Worm (Caenorhabditis elegans) whole organism, young adult: ENCODE results near the gene mul-1.

Experiments used
- F39B2.1 ChIP-seq: fragments of 200-800 bp; sonication (Bioruptor generic); IDR thresholded peaks from 2 replicates; pipeline ENCODE4 v1.3.6; 2022; ENCODE audit warnings: missing genetic modification reagents, missing genetic modification characterization, missing compliant biosample characterization
- F52B5.7 ChIP-seq: sonication (generic microtip); optimal IDR thresholded peaks from 2 replicates; lab custom pipeline; 2016; ENCODE audit warnings: mild to moderate bottlenecking, missing genetic modification characterization, missing compliant biosample characterization
- F55B11.4 ChIP-seq: sonication (generic microtip); optimal IDR thresholded peaks from 2 replicates; lab custom pipeline; 2016; ENCODE audit warnings: missing compliant biosample characterization, missing genetic modification characterization, borderline replicate concordance; ENCODE audit not compliant: insufficient read depth
- F57A8.1 ChIP-seq: fragments of 200-800 bp; sonication (Bioruptor generic); optimal IDR thresholded peaks from 2 replicates; lab custom pipeline; 2018; ENCODE audit warnings: mild to moderate bottlenecking, missing genetic modification characterization, moderate library complexity, missing compliant biosample characterization
- Y95B8A.8 ChIP-seq: fragments of 200-800 bp; sonication (Bioruptor generic); IDR thresholded peaks from 2 replicates; pipeline ENCODE4 v1.3.6; 2022; ENCODE audit warnings: missing genetic modification reagents, missing genetic modification characterization, missing compliant biosample characterization
- ZK185.1 ChIP-seq: sonication (generic microtip); optimal IDR thresholded peaks from 2 replicates; lab custom pipeline; 2016; ENCODE audit warnings: mild to moderate bottlenecking, missing genetic modification characterization, missing compliant biosample characterization; ENCODE audit not compliant: poor library complexity, severe bottlenecking
- attf-6 ChIP-seq: fragments of 200-800 bp; sonication (Bioruptor generic); IDR thresholded peaks from 2 replicates; pipeline ENCODE4 v1.3.6; 2022; ENCODE audit warnings: missing genetic modification reagents, missing genetic modification characterization, missing compliant biosample characterization
- bed-2 ChIP-seq: fragments of 200-800 bp; sonication (Bioruptor generic); IDR thresholded peaks from 2 replicates; pipeline ENCODE4 v1.3.6; 2022; ENCODE audit warnings: missing genetic modification reagents, missing genetic modification characterization, missing compliant biosample characterization
- ccch-3 ChIP-seq: fragments of 200-800 bp; sonication (Bioruptor generic); optimal IDR thresholded peaks from 2 replicates; lab custom pipeline; 2018; ENCODE audit warnings: mild to moderate bottlenecking, missing genetic modification characterization, missing compliant biosample characterization
- cebp-2 ChIP-seq: fragments of 200-800 bp; sonication (Bioruptor generic); IDR thresholded peaks from 2 replicates; pipeline ENCODE4 v1.3.6; 2022; ENCODE audit warnings: missing genetic modification characterization, missing compliant biosample characterization
- ceh-91 ChIP-seq: fragments of 200-800 bp; sonication (Bioruptor generic); IDR thresholded peaks from 2 replicates; pipeline ENCODE4 v1.3.6; 2022; ENCODE audit warnings: missing genetic modification reagents, missing genetic modification characterization, missing compliant biosample characterization
- dox-1 ChIP-seq: fragments of 200-800 bp; sonication (Bioruptor generic); IDR thresholded peaks from 2 replicates; pipeline ENCODE4 v1.3.6; 2022; ENCODE audit warnings: missing genetic modification reagents, missing genetic modification characterization, missing compliant biosample characterization
- dpl-1 ChIP-seq: fragments of 150-350 bp; optimal IDR thresholded peaks from 2 replicates; lab custom pipeline; 2014; ENCODE audit warnings: missing biosample characterization, missing genetic modification reagents, missing genetic modification characterization
- egrh-3 ChIP-seq: fragments of 200-800 bp; sonication (Bioruptor generic); IDR thresholded peaks from 2 replicates; pipeline ENCODE4 v1.3.6; 2022; ENCODE audit warnings: missing genetic modification reagents, missing genetic modification characterization, missing compliant biosample characterization
- fkh-3 ChIP-seq: sonication (generic microtip); optimal IDR thresholded peaks from 2 replicates; lab custom pipeline; 2016; ENCODE audit warnings: mild to moderate bottlenecking, missing genetic modification characterization, missing compliant biosample characterization
- hmg-1.2 ChIP-seq: fragments of 200-800 bp; sonication (Bioruptor generic); IDR thresholded peaks from 2 replicates; pipeline ENCODE4 v1.3.6; 2022; ENCODE audit warnings: missing genetic modification reagents, missing genetic modification characterization, missing compliant biosample characterization
- hsf-1 ChIP-seq: fragments of 200-800 bp; sonication (Bioruptor generic); IDR thresholded peaks from 2 replicates; pipeline ENCODE4 v1.3.6; 2022; ENCODE audit warnings: missing genetic modification reagents, missing genetic modification characterization, missing compliant biosample characterization
- let-607 ChIP-seq, 2 experiments: fragments of 200-800 bp in 1 of 2; sonication (Bioruptor generic) in 1 of 2; sonication (generic microtip) in 1 of 2; optimal IDR thresholded peaks; 2 replicates each; lab custom pipeline; 2016 to 2018; ENCODE audit warnings: mild to moderate bottlenecking in 2 of 2, missing compliant biosample characterization in 2 of 2, missing genetic modification characterization in 2 of 2, moderate library complexity in 2 of 2, missing genotype in 1 of 2
- lin-26 ChIP-seq: fragments of 200-800 bp; sonication (Bioruptor generic); IDR thresholded peaks from 2 replicates; pipeline ENCODE4 v1.3.6; 2022; ENCODE audit warnings: missing genetic modification reagents, missing genetic modification characterization, missing compliant biosample characterization
- madf-10 ChIP-seq: sonication (generic microtip); optimal IDR thresholded peaks from 2 replicates; lab custom pipeline; 2016; ENCODE audit warnings: mild to moderate bottlenecking, missing genetic modification characterization, missing compliant biosample characterization
- madf-3 ChIP-seq: fragments of 200-800 bp; sonication (Bioruptor generic); IDR thresholded peaks from 2 replicates; pipeline ENCODE4 v1.3.6; 2022; ENCODE audit warnings: missing genetic modification reagents, missing genetic modification characterization, missing compliant biosample characterization
- mcd-1 ChIP-seq: fragments of 200-800 bp; sonication (Bioruptor generic); IDR thresholded peaks from 2 replicates; pipeline ENCODE4 v1.3.6; 2022; ENCODE audit warnings: missing genetic modification reagents, missing genetic modification characterization, missing compliant biosample characterization
- mes-4 ChIP-seq: sonication (generic microtip); optimal IDR thresholded peaks from 2 replicates; lab custom pipeline; 2016; ENCODE audit warnings: missing genotype, missing genetic modification characterization, missing compliant biosample characterization
- nfya-1 ChIP-seq: sonication (generic microtip); optimal IDR thresholded peaks from 2 replicates; lab custom pipeline; 2017; ENCODE audit warnings: antibody characterized with exemption, missing compliant biosample characterization, missing genetic modification characterization, borderline replicate concordance; ENCODE audit not compliant: insufficient read depth
- nhr-120 ChIP-seq: fragments of 200-800 bp; sonication (Bioruptor generic); IDR thresholded peaks from 2 replicates; pipeline ENCODE4 v1.3.6; 2022; ENCODE audit warnings: missing genetic modification characterization, missing compliant biosample characterization
- sdz-38 ChIP-seq: sonication (generic microtip); optimal IDR thresholded peaks from 2 replicates; lab custom pipeline; 2016; ENCODE audit warnings: missing genotype, missing genetic modification characterization, missing compliant biosample characterization
- snpc-1.1 ChIP-seq: sonication (generic microtip); optimal IDR thresholded peaks from 2 replicates; lab custom pipeline; 2017; ENCODE audit warnings: missing genetic modification characterization, mild to moderate bottlenecking, missing compliant biosample characterization, antibody characterized with exemption, moderate library complexity, missing genotype, missing genetic modification reagents; ENCODE audit not compliant: insufficient read depth
- snpc-1.3 ChIP-seq: sonication (generic microtip); optimal IDR thresholded peaks from 2 replicates; lab custom pipeline; 2017; ENCODE audit warnings: missing genetic modification characterization, mild to moderate bottlenecking, missing compliant biosample characterization, antibody characterized with exemption, moderate library complexity, missing genotype, missing genetic modification reagents; ENCODE audit not compliant: insufficient read depth
- snpc-3.4 ChIP-seq: sonication (generic microtip); optimal IDR thresholded peaks from 2 replicates; lab custom pipeline; 2017; ENCODE audit warnings: missing genetic modification characterization, mild to moderate bottlenecking, missing compliant biosample characterization, antibody characterized with exemption, moderate library complexity, missing genotype, missing genetic modification reagents
- sptf-2 ChIP-seq: fragments of 200-800 bp; sonication (Bioruptor generic); optimal IDR thresholded peaks from 2 replicates; lab custom pipeline; 2018; ENCODE audit warnings: mild to moderate bottlenecking, missing genetic modification characterization, missing compliant biosample characterization
- tlf-1 ChIP-seq: fragments of 200-800 bp; sonication (Bioruptor generic); optimal IDR thresholded peaks from 2 replicates; lab custom pipeline; 2018; ENCODE audit warnings: mild to moderate bottlenecking, missing genetic modification characterization, missing compliant biosample characterization
- zfh-2 ChIP-seq: fragments of 200-800 bp; sonication (Bioruptor generic); conservative IDR thresholded peaks from 2 replicates; pipeline ENCODE4 v1.3.6; 2022; ENCODE audit warnings: missing genetic modification reagents, missing genetic modification characterization, missing compliant biosample characterization
- ztf-26 ChIP-seq: sonication (generic microtip); optimal IDR thresholded peaks from 2 replicates; lab custom pipeline; 2017; ENCODE audit warnings: missing genetic modification characterization, missing compliant biosample characterization
- ztf-6 ChIP-seq: fragments of 200-800 bp; sonication (Bioruptor generic); IDR thresholded peaks from 2 replicates; pipeline ENCODE4 v1.3.6; 2022; ENCODE audit warnings: missing genetic modification reagents, missing genetic modification characterization, missing compliant biosample characterization

The mul-1 gene

DNA sequence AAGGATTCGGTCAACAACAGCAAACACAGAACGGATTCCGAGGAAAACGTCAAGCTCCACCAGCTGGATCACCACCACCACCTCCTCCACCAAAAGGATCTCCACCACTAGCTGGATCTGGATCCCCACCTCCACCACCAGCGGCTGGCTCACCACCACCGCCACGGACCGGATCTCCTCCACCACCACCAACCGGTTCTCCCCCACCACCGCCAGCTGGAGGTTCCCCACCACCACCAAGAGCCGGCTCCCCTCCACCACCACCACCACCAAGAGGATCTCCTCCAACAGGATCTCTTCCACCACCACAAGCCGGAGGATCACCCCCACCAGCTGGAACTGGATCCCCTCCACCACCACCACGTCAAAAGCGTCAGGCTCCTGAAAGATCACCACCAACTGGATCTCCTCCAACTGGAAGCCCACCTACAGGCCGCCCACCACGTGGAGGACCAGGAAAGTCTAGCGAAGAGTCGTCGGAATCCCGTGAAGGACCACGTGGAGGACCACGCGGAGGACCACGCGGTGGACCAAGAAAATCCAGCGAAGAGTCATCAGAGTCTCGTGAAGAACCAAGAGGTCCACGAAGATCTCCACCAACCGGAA is 46.2 kb downstream of the mul-1 start:
- TF ChIP-seq F57A8.1, result peak; percentile 9
- TF ChIP-seq snpc-3.4 (tag; lab: Kevin White, UChicago), result no peak
- peak; percentile 9; the same call in 1 of the 2 replicates for TF ChIP-seq ceh-91 (GFP tag; lab: Robert Waterston, UW)
- TF ChIP-seq ztf-6 (GFP tag; lab: Robert Waterston, UW), result no peak
- peak; percentile 71 for TF ChIP-seq zfh-2 (GFP tag; lab: Robert Waterston, UW)
- peak; percentile 38 for TF ChIP-seq sptf-2 (GFP tag; lab: Kevin White, UChicago)
- TF ChIP-seq egrh-3 (GFP tag; lab: Robert Waterston, UW), result peak; percentile 96

DNA sequence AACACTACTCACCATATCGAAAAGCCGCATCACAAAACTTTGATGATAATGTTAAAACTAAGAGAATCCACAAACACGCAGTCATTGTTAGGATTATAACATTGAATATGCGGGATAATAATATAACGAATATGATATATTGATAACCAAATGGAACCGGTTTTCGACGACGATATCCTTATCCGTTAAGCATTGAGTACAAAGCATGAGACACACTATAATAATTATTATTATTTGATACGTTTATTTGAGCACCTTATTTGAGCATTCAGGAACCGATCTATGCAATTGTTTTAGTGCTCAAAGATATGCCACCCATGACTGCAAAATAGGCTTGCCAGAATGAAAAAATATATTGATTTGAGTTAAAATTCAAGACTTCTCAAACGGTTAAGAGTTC is 48.4 kb downstream of the mul-1 start, which contains the start of gene W03D2.9:
Gene W03D2.9, minus strand, starts transcription at position 101 of the 400 bp plus-strand sequence.
- TF ChIP-seq F39B2.1 (GFP tag; lab: Robert Waterston, UW), result no peak
- no peak for TF ChIP-seq dox-1
- no peak for TF ChIP-seq snpc-1.1 (tag; lab: Kevin White, UChicago)
- no peak for TF ChIP-seq let-607 (tag; optimal IDR thresholded peaks at IDR 0.05; lab: Kevin White, UChicago)
- TF ChIP-seq cebp-2 (GFP tag; lab: Robert Waterston, UW), result no peak
- TF ChIP-seq attf-6 (GFP tag; lab: Robert Waterston, UW), result no peak
- no peak for TF ChIP-seq fkh-3 (tag; lab: Kevin White, UChicago)
- TF ChIP-seq lin-26 (GFP tag; lab: Robert Waterston, UW), result no peak
- no peak for TF ChIP-seq snpc-1.3 (tag; lab: Kevin White, UChicago)
- TF ChIP-seq Y95B8A.8 (GFP tag; lab: Robert Waterston, UW), result no peak
- no peak for TF ChIP-seq tlf-1 (GFP tag; lab: Kevin White, UChicago)
- no peak for TF ChIP-seq hmg-1.2 (GFP tag; lab: Robert Waterston, UW)
- TF ChIP-seq dpl-1 (GFP tag; lab: Kevin White, UChicago), result no peak
- TF ChIP-seq F55B11.4 (tag; lab: Kevin White, UChicago), result no peak
- TF ChIP-seq madf-10 (tag; lab: Kevin White, UChicago), result no peak
- TF ChIP-seq ZK185.1, result no peak
- no peak for TF ChIP-seq F52B5.7 (tag; lab: Kevin White, UChicago)
- no peak for TF ChIP-seq ccch-3

DNA sequence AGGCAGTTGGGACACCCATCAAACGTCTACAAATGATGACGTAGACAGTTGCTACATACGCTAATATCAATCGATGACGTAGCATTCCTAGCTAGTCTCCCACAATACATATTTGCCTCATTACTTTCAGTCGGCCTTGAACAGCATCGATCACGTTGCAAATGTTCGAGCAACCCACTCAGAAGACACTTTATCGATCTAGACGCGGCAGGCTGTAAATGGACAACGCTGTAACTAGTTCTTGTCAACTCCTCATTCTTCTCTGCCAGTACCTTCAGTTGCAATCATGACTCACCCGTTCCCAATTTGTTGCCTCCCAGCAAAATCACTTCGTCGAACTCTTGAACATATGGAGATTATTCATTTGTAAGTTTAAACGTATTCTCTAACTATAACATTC is 50.9 kb downstream of the mul-1 start, which contains the start of gene pqn-75:
Gene pqn-75, plus strand, starts transcription at position 301 of the 400 bp plus-strand sequence.
- TF ChIP-seq bed-2 (GFP tag; lab: Robert Waterston, UW) (no peak), mes-4 (tag; lab: Kevin White, UChicago) (no peak), hsf-1 (no peak), sdz-38 (tag; lab: Kevin White, UChicago) (no peak), nhr-120 (GFP tag; lab: Robert Waterston, UW) (no peak), madf-3 (GFP tag; lab: Robert Waterston, UW) (no peak), mcd-1 (GFP tag; lab: Robert Waterston, UW) (no peak), nfya-1 (no peak), ztf-26 (tag; lab: Kevin White, UChicago) (no peak)
- TF ChIP-seq, all 124 proteins: peak for 0
